Fruit fly (Drosophila melanogaster) whole organism, wandering third instar larva: ENCODE measurements around the gene CG10845.

Experiments
- Abd-B ChIP-seq: fragments of >200 bp; optimal IDR thresholded peaks from 2 replicates; lab custom pipeline; 2017; ENCODE audit warnings: missing biosample characterization, missing genetic modification characterization
- CG32264 ChIP-seq: fragments of 200-800 bp; sonication (Bioruptor generic); optimal IDR thresholded peaks from 2 replicates; lab custom pipeline; 2016; ENCODE audit warnings: missing biosample characterization, missing genetic modification characterization
- CG9705 ChIP-seq: fragments of 200-800 bp; sonication (Bioruptor generic); optimal IDR thresholded peaks from 2 replicates; lab custom pipeline; 2018; ENCODE audit warnings: missing biosample characterization, mild to moderate bottlenecking, missing genetic modification characterization
- CrebA ChIP-seq: fragments of 200-800 bp; sonication (Bioruptor generic); optimal IDR thresholded peaks from 2 replicates; lab custom pipeline; 2016; ENCODE audit warnings: missing biosample characterization, mild to moderate bottlenecking, missing genetic modification characterization, borderline replicate concordance
- Dfd ChIP-seq: fragments of >200 bp; optimal IDR thresholded peaks from 2 replicates; lab custom pipeline; 2017; ENCODE audit warnings: missing biosample characterization, missing genetic modification characterization
- Dif ChIP-seq: fragments of 200-275, 200-300 bp; sonication (Bioruptor generic); optimal IDR thresholded peaks from 2 replicates; lab custom pipeline; 2018; ENCODE audit warnings: missing biosample characterization, missing genetic modification characterization; ENCODE audit not compliant: partially characterized antibody
- GATAd ChIP-seq: sonication (Bioruptor generic); optimal IDR thresholded peaks from 2 replicates; lab custom pipeline; 2016; ENCODE audit warnings: missing biosample characterization, missing genetic modification characterization
- HLH106 ChIP-seq: fragments of 200-800 bp; optimal IDR thresholded peaks from 3 replicates; lab custom pipeline; 2019; ENCODE audit warnings: missing biosample characterization, mild to moderate bottlenecking, missing genetic modification characterization, moderate library complexity
- Hnf4 ChIP-seq: fragments of 200-800 bp; sonication (Bioruptor generic); optimal IDR thresholded peaks from 2 replicates; lab custom pipeline; 2016; ENCODE audit warnings: missing biosample characterization, mild to moderate bottlenecking, missing genetic modification characterization
- Hr78 ChIP-seq: fragments of >200 bp; optimal IDR thresholded peaks from 2 replicates; lab custom pipeline; 2017; ENCODE audit warnings: missing biosample characterization, missing genetic modification characterization
- Mio ChIP-seq: sonication (Bioruptor generic); optimal IDR thresholded peaks from 2 replicates; lab custom pipeline; 2016; ENCODE audit warnings: missing biosample characterization, missing genetic modification characterization
- Myc ChIP-seq: fragments of >200 bp; optimal IDR thresholded peaks from 2 replicates; lab custom pipeline; 2017
- N ChIP-seq: fragments of >200 bp; optimal IDR thresholded peaks from 2 replicates; lab custom pipeline; 2018; ENCODE audit warnings: missing biosample characterization, missing external identifiers, missing genetic modification characterization
- OdsH ChIP-seq: fragments of 200-800 bp; sonication (Bioruptor generic); optimal IDR thresholded peaks from 2 replicates; lab custom pipeline; 2016; ENCODE audit warnings: missing biosample characterization, mild to moderate bottlenecking, missing genetic modification characterization
- Rel ChIP-seq, 2 experiments: fragments of 200-800 bp; sonication (Bioruptor generic) in 1 of 2; optimal IDR thresholded peaks; 2 replicates in 1 of 2; 3 replicates in 1 of 2; lab custom pipeline; 2016 to 2019; ENCODE audit warnings: mild to moderate bottlenecking in 2 of 2, missing biosample characterization in 2 of 2, missing genetic modification characterization in 2 of 2, moderate library complexity in 1 of 2
- Sp1 ChIP-seq: fragments of 200-800 bp; sonication (Bioruptor generic); optimal IDR thresholded peaks from 3 replicates; lab custom pipeline; 2019; ENCODE audit warnings: missing biosample characterization, mild to moderate bottlenecking, missing genetic modification characterization, moderate library complexity
- Vsx2 ChIP-seq: fragments of 200-300, 225-300 bp; sonication (Bioruptor generic); optimal IDR thresholded peaks from 2 replicates; lab custom pipeline; 2018; ENCODE audit warnings: missing biosample characterization, missing genetic modification characterization; ENCODE audit not compliant: partially characterized antibody
- br ChIP-seq: fragments of 200-800 bp; sonication (Bioruptor generic); optimal IDR thresholded peaks from 2 replicates; lab custom pipeline; 2016; ENCODE audit warnings: missing biosample characterization, missing genetic modification characterization
- dl ChIP-seq, 2 experiments: fragments of 175-275, 200-275 bp in 1 of 2; fragments of 200-275 bp in 1 of 2; sonication (Bioruptor generic); optimal IDR thresholded peaks; lab custom pipeline; 2018; ENCODE audit warnings: mild to moderate bottlenecking in 2 of 2, missing biosample characterization in 2 of 2, missing genetic modification characterization in 2 of 2, moderate library complexity in 2 of 2; ENCODE audit not compliant: partially characterized antibody in 2 of 2, insufficient read depth in 1 of 2
- dmrt93B ChIP-seq: fragments of 200-800 bp; sonication (Bioruptor generic); optimal IDR thresholded peaks from 2 replicates; lab custom pipeline; 2018; ENCODE audit warnings: missing biosample characterization, mild to moderate bottlenecking, missing genetic modification characterization
- dsf ChIP-seq: sonication (Bioruptor generic); optimal IDR thresholded peaks from 2 replicates; lab custom pipeline; 2016; ENCODE audit warnings: missing biosample characterization, missing genetic modification characterization, borderline replicate concordance
- ey ChIP-seq: fragments of 200-800 bp; sonication (Bioruptor generic); optimal IDR thresholded peaks from 2 replicates; lab custom pipeline; 2016; ENCODE audit warnings: missing biosample characterization, missing genetic modification characterization
- foxo ChIP-seq, 2 experiments: fragments of 200-800 bp; sonication (Bioruptor generic); optimal IDR thresholded peaks; 2 replicates in 1 of 2; 3 replicates in 1 of 2; lab custom pipeline; 2016 to 2017; ENCODE audit warnings: missing biosample characterization in 2 of 2, missing genetic modification characterization in 2 of 2
- fru ChIP-seq: fragments of 200-800 bp; sonication (Bioruptor generic); optimal IDR thresholded peaks from 3 replicates; lab custom pipeline; 2016; ENCODE audit warnings: missing biosample characterization, mild to moderate bottlenecking, missing genetic modification characterization
- h ChIP-seq: fragments of 200-800 bp; sonication (Bioruptor generic); optimal IDR thresholded peaks from 3 replicates; lab custom pipeline; 2016; ENCODE audit warnings: missing biosample characterization, mild to moderate bottlenecking, missing genetic modification characterization
- jim ChIP-seq: fragments of 175-275, 200-325 bp; sonication (Bioruptor generic); optimal IDR thresholded peaks from 2 replicates; lab custom pipeline; 2016; ENCODE audit warnings: missing biosample characterization, mild to moderate bottlenecking, missing genetic modification characterization
- lola ChIP-seq: fragments of >200 bp; optimal IDR thresholded peaks from 2 replicates; lab custom pipeline; 2017; ENCODE audit warnings: missing biosample characterization, missing genetic modification characterization
- pan ChIP-seq: fragments of >200 bp; optimal IDR thresholded peaks from 2 replicates; lab custom pipeline; 2017
- psq ChIP-seq: fragments of 200-800 bp; sonication (Bioruptor generic); optimal IDR thresholded peaks from 3 replicates; lab custom pipeline; 2017; ENCODE audit warnings: missing biosample characterization, mild to moderate bottlenecking, missing genetic modification characterization, moderate library complexity
- rgr ChIP-seq: fragments of 200-800 bp; sonication (Bioruptor generic); optimal IDR thresholded peaks from 3 replicates; lab custom pipeline; 2016; ENCODE audit warnings: missing biosample characterization, mild to moderate bottlenecking, missing genetic modification characterization
- sage ChIP-seq: fragments of 200-800 bp; sonication (Bioruptor generic); optimal IDR thresholded peaks from 2 replicates; lab custom pipeline; 2016; ENCODE audit warnings: missing biosample characterization, mild to moderate bottlenecking, missing genetic modification characterization
- sv ChIP-seq: fragments of 200-800 bp; sonication (Bioruptor generic); optimal IDR thresholded peaks from 3 replicates; lab custom pipeline; 2016; ENCODE audit warnings: missing biosample characterization, missing genetic modification characterization
- tai ChIP-seq: sonication (Bioruptor generic); optimal IDR thresholded peaks from 2 replicates; lab custom pipeline; 2016; ENCODE audit warnings: missing biosample characterization, missing genetic modification characterization
- usp ChIP-seq: fragments of >200 bp; optimal IDR thresholded peaks from 2 replicates; lab custom pipeline; 2017; ENCODE audit warnings: missing biosample characterization, missing genetic modification characterization
- woc ChIP-seq: sonication (Bioruptor generic); optimal IDR thresholded peaks from 2 replicates; lab custom pipeline; 2016; ENCODE audit warnings: missing biosample characterization, mild to moderate bottlenecking, missing genetic modification characterization

CG10845 gene

DNA sequence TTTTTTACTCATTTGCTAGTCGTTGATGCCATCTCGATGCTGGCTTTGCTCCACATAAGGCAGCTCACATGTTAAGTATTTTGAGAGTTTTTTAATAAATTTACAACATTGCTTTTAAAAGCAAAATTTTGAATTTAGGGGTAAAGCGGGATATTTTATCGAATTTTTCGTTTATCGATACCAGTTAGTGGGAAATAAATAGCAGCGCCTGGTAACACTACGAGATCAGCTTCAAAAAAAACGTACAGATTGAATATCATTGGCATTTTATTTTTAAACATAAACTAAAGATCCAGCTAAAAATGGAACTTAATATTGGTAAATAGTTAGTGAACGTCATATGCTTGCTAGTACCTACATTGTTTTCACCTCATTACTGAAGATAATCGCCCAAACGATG lies 21.4 kb downstream of the CG10845 start, which contains the start of gene Mink:
TSS of gene Mink (plus strand) at position 204 of the 400 bp plus-strand sequence.
- TF ChIP-seq tai (GFP tag; lab: Kevin White, UChicago), result no peak
- TF ChIP-seq sv, result no peak
- no peak for TF ChIP-seq foxo (GFP tag; optimal IDR thresholded peaks at IDR 0.05; lab: Kevin White, UChicago)
- no peak for TF ChIP-seq dmrt93B
- TF ChIP-seq Dfd (GFP tag; lab: Kevin White, UChicago), result no peak
- no peak for TF ChIP-seq Vsx2 (GFP tag; lab: Kevin White, UChicago)
- no peak for TF ChIP-seq ey (GFP tag; lab: Kevin White, UChicago)
- TF ChIP-seq h (GFP tag; lab: Kevin White, UChicago), result no peak
- TF ChIP-seq Sp1 (GFP tag; lab: Kevin White, UChicago), result no peak
- TF ChIP-seq dl (GFP tag; optimal IDR thresholded peaks at IDR 0.05; lab: Kevin White, UChicago; ENCODE audit: insufficient read depth in 1 of 2, partially characterized antibody in 2 of 2), result no peak
- no peak for TF ChIP-seq usp
- no peak for TF ChIP-seq HLH106 (tag; lab: Kevin White, UChicago)
- no peak for TF ChIP-seq Abd-B (GFP tag; lab: Kevin White, UChicago)
- TF ChIP-seq woc (GFP tag; lab: Kevin White, UChicago), result no peak
- no peak for TF ChIP-seq Hr78 (GFP tag; lab: Kevin White, UChicago)

DNA sequence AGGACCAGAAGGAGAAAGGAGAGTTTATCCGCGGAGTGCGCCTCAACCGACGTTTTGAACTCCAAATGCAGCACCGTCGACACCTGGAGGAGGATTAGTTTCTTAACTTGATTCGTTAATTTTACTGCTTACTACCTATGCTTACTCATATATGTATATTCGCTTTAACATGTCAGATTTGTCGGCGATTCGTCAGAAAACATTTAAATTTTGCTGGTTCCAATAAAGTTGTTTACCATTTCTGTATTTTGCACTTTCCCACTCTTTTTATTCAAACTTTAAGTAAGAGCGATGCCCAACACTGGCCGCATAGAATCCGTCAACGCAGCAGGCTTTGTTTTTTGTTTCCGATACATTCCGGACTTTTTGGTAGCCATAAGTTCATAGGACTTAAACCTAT lies 24.0 kb downstream of the CG10845 start, which contains the start of gene Trf4-2:
TSS of gene Trf4-2 (plus strand) at position 301 of the 400 bp plus-strand sequence.
- TF ChIP-seq rgr (GFP tag; lab: Kevin White, UChicago) (no peak), GATAd (no peak), Abd-B (GFP tag; lab: Kevin White, UChicago) (no peak), Myc (lab: Kevin White, UChicago) (no peak), dl (GFP tag; optimal IDR thresholded peaks at IDR 0.05; lab: Kevin White, UChicago; ENCODE audit: insufficient read depth in 1 of 2, partially characterized antibody in 2 of 2) (no peak), Rel (GFP tag; optimal IDR thresholded peaks at IDR 0.05; lab: Kevin White, UChicago) (no peak), Rel (tag; optimal IDR thresholded peaks at IDR 0.05; lab: Kevin White, UChicago) (no peak), ey (GFP tag; lab: Kevin White, UChicago) (no peak), foxo (GFP tag; optimal IDR thresholded peaks at IDR 0.05; lab: Kevin White, UChicago) (no peak), Dif (GFP tag; lab: Kevin White, UChicago) (no peak), jim (GFP tag; lab: Kevin White, UChicago) (no peak), psq (GFP tag; lab: Kevin White, UChicago) (no peak), OdsH (GFP tag; lab: Kevin White, UChicago) (no peak), Dfd (GFP tag; lab: Kevin White, UChicago) (no peak), N (no peak), Mio (GFP tag; lab: Kevin White, UChicago) (no peak), br (GFP tag; lab: Kevin White, UChicago) (no peak), h (GFP tag; lab: Kevin White, UChicago) (no peak), lola (GFP tag; lab: Kevin White, UChicago) (no peak), CrebA (no peak)
- TF ChIP-seq, all 38 proteins: peak for 0

DNA sequence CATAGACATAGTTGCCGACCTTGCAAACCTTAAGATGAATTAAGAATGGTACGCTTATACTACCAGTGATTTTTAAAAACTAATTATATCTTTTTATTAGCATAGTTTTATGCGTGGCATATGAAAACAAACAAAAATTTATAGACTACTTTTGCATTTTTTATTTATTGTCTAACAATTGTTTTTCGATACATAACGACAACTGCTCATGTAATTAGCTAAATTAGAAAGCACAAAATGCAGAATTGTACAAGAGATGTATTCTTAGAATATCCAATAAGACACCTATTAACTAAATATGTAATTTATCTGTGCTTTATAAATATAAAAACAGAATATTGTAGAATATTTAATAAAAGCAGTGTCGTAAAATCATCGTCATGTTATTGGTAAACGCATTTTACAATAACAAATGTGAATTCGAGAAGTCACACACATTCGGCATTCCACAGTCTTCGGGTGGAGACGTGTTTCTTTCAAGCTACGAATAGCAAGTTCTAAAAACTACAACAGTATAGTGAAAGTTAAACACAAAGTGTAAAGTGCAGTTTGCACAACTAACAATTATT lies 25.9 kb downstream of the CG10845 start:
- TF ChIP-seq CG32264 (no peak), HLH106 (tag; lab: Kevin White, UChicago) (no peak), usp (no peak), pan (lab: Kevin White, UChicago) (no peak), Vsx2 (GFP tag; lab: Kevin White, UChicago) (peak; percentile 92), rgr (GFP tag; lab: Kevin White, UChicago) (no peak), Mio (GFP tag; lab: Kevin White, UChicago) (no peak), Sp1 (GFP tag; lab: Kevin White, UChicago) (no peak), Myc (lab: Kevin White, UChicago) (peak; percentile 43), GATAd (no peak), sv (no peak), CG9705 (GFP tag; lab: Kevin White, UChicago) (no peak)

DNA sequence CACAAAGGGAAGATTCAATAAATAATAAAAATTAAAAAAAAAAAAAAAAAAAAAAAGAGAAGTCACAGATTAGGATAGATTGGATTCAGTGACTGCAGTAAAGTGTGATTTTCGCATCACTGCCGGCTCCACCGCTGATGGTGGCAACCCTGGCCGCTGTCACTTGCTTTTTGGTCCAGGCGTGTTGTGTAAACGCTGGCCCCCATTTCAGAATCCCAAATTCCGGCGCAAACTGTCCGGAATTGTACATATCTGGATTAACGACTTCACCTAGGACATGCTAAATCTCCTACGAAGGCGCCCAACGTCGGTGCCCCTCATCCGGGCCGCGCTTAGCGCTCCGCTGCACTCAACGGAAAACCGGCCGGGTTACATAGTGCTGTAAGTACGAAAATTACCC lies 30.9 kb downstream of the CG10845 start, which contains the start of gene CG11771:
TSS of gene CG11771 (plus strand) at position 155 of the 400 bp plus-strand sequence.
- no peak for TF ChIP-seq OdsH (GFP tag; lab: Kevin White, UChicago)
- TF ChIP-seq h (GFP tag; lab: Kevin White, UChicago), result no peak
- TF ChIP-seq dsf (GFP tag; lab: Kevin White, UChicago), result no peak
- no peak for TF ChIP-seq fru (GFP tag; lab: Kevin White, UChicago)
- TF ChIP-seq br (GFP tag; lab: Kevin White, UChicago), result no peak
- no peak for TF ChIP-seq Dfd (GFP tag; lab: Kevin White, UChicago)
- no peak for TF ChIP-seq Hnf4 (GFP tag; lab: Kevin White, UChicago)
- TF ChIP-seq ey (GFP tag; lab: Kevin White, UChicago), result no peak
- TF ChIP-seq woc (GFP tag; lab: Kevin White, UChicago), result no peak
- TF ChIP-seq lola (GFP tag; lab: Kevin White, UChicago), result no peak
- no peak for TF ChIP-seq sage (GFP tag; lab: Kevin White, UChicago)
- TF ChIP-seq psq (GFP tag; lab: Kevin White, UChicago), result no peak
- TF ChIP-seq Rel (GFP tag; optimal IDR thresholded peaks at IDR 0.05; lab: Kevin White, UChicago), result no peak
- no peak for TF ChIP-seq Rel (tag; optimal IDR thresholded peaks at IDR 0.05; lab: Kevin White, UChicago)
